Worm (Caenorhabditis elegans): ENCODE data around the gene Y75B8A.37.

Y75B8A.37 gene

DNA sequence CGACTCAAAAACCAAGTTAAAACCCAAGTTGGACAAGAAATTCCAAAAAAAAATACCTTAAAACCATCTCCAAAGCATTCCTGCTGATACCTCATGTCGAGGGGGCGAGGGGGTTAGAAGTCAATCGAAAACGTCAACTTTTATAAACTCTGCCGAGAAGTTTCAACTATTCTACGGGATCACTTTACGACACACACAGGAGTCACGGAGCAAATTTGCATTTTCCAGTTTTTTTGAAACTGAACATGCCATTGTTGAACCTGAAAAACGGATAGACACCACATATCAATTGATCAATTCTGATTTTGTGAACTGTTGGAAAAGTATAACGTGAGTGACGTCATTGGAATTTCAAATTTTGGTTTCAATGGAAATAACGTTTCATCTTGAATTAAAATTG lies 12.2 kb upstream of the Y75B8A.37 start, which contains the start of gene mrp-8:
TSS of gene mrp-8 (minus strand) at position 101 of the 400 bp plus-strand sequence.
- TF ChIP-seq nhr-129 (tag; optimal IDR thresholded peaks at IDR 0.05) (no peak), skn-1 (tag; optimal IDR thresholded peaks at IDR 0.05) (no peak), alr-1 (tag; optimal IDR thresholded peaks at IDR 0.05) (no peak), ztf-11 (tag; optimal IDR thresholded peaks at IDR 0.05) (no peak), lin-13 (GFP tag; optimal IDR thresholded peaks at IDR 0.05) (no peak), R02D3.7 (tag; optimal IDR thresholded peaks at IDR 0.05) (no peak), crh-2 (tag; optimal IDR thresholded peaks at IDR 0.05) (no peak), C34F6.9 (tag; optimal IDR thresholded peaks at IDR 0.05) (no peak), sma-3 (GFP tag; optimal IDR thresholded peaks at IDR 0.05) (no peak)

DNA sequence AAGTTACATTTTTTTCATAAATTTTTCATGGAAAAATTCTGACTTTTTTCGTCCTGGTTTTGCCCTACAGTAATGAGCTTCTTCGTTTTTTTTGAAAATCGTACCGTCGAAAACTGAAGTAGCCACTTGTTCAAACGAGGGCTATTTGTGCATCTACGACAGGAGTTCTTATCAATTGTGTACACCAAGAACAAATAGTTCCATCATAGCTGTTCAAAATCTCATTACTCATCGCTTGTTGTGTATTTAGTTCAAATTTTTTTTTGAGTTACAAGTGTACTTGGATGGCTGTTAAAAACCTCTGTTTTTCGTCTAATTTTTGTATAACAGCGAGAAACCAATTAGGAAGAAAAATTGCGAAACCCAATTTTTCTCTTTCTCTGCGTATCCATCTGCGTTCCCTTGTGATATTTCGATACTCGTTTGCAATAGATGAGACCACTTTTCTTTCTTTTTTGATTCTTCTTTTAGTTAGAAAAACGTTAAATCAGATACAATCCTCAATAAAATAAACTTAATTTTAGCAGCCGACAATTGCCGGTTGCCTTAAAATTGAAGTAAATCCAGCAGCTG lies 10.4 kb upstream of the Y75B8A.37 start:
- TF ChIP-seq ZK546.5 (tag; optimal IDR thresholded peaks at IDR 0.05) (no peak), fos-1 (tag; optimal IDR thresholded peaks at IDR 0.05) (peak; percentile 9), nhr-77 (tag; optimal IDR thresholded peaks at IDR 0.05) (no peak), zag-1 (tag; optimal IDR thresholded peaks at IDR 0.05) (no peak), nhr-129 (tag; optimal IDR thresholded peaks at IDR 0.05) (no peak), unc-62 (GFP tag; optimal IDR thresholded peaks at IDR 0.05) (no peak), F13H6.1 (tag; optimal IDR thresholded peaks at IDR 0.05) (no peak), mab-5 (tag; optimal IDR thresholded peaks at IDR 0.05) (no peak), dmd-4 (tag; optimal IDR thresholded peaks at IDR 0.05) (no peak), ceh-16 (tag; optimal IDR thresholded peaks at IDR 0.05) (no peak), snpc-4 (tag; optimal IDR thresholded peaks at IDR 0.05) (peak; percentile 2), unc-55 (GFP tag; optimal IDR thresholded peaks at IDR 0.05) (peak; percentile 46), Y55F3AM.14 (GFP tag; optimal IDR thresholded peaks at IDR 0.05) (no peak), lsy-2 (tag; optimal IDR thresholded peaks at IDR 0.05) (no peak), sma-9 (GFP tag; optimal IDR thresholded peaks at IDR 0.05) (no peak), sma-9 (tag; optimal IDR thresholded peaks at IDR 0.05) (no peak), gmeb-1 (tag; optimal IDR thresholded peaks at IDR 0.05) (no peak), nhr-11 (tag; optimal IDR thresholded peaks at IDR 0.05) (no peak), ztf-11 (tag; optimal IDR thresholded peaks at IDR 0.05) (no peak), lin-13 (GFP tag; optimal IDR thresholded peaks at IDR 0.05) (no peak)

- TF ChIP-seq fos-1 (tag; optimal IDR thresholded peaks at IDR 0.05) = peak; percentile 95
- TF ChIP-seq ztf-1 (GFP tag; conservative IDR thresholded peaks at IDR 0.05) = no peak
- TF ChIP-seq nhr-77 (tag; optimal IDR thresholded peaks at IDR 0.05) = no peak
These were observed 7.8 kb upstream of the Y75B8A.37 start, which contains the start of gene pqn-92 for ce11 chrIII:12307475-12307874. TSS of gene pqn-92 (plus strand) at chrIII:12307781.

ce11 chrIII:12312886-12313285 lies 2.4 kb upstream of the Y75B8A.37 start, which contains the start of gene Y75B8A.39:
TSS of gene Y75B8A.39 (plus strand) at chrIII:12313186.
- TF ChIP-seq sma-9 (GFP tag; optimal IDR thresholded peaks at IDR 0.05) (no peak), sma-9 (tag; optimal IDR thresholded peaks at IDR 0.05) (no peak), unc-62 (GFP tag; optimal IDR thresholded peaks at IDR 0.05) (no peak), C34F6.9 (tag; optimal IDR thresholded peaks at IDR 0.05) (no peak), zag-1 (tag; optimal IDR thresholded peaks at IDR 0.05) (no peak), nhr-12 (tag; optimal IDR thresholded peaks at IDR 0.05) (no peak), ceh-16 (tag; optimal IDR thresholded peaks at IDR 0.05) (no peak), dmd-4 (tag; optimal IDR thresholded peaks at IDR 0.05) (no peak), elt-1 (tag; optimal IDR thresholded peaks at IDR 0.05) (no peak), ZK546.5 (tag; optimal IDR thresholded peaks at IDR 0.05) (no peak), nhr-11 (tag; optimal IDR thresholded peaks at IDR 0.05) (no peak), nhr-10 (tag; optimal IDR thresholded peaks at IDR 0.05) (no peak), ztf-1 (GFP tag; conservative IDR thresholded peaks at IDR 0.05) (no peak), skn-1 (tag; optimal IDR thresholded peaks at IDR 0.05) (no peak), mab-5 (tag; optimal IDR thresholded peaks at IDR 0.05) (no peak), nhr-77 (tag; optimal IDR thresholded peaks at IDR 0.05) (no peak), unc-55 (GFP tag; optimal IDR thresholded peaks at IDR 0.05) (no peak)

ce11 chrIII:12317492-12317891 lies 2.2 kb downstream of the Y75B8A.37 start:
- TF ChIP-seq sma-9 (GFP tag; optimal IDR thresholded peaks at IDR 0.05) (peak; percentile 59), sma-9 (tag; optimal IDR thresholded peaks at IDR 0.05) (no peak), gmeb-1 (tag; optimal IDR thresholded peaks at IDR 0.05) (no peak), fos-1 (tag; optimal IDR thresholded peaks at IDR 0.05) (peak; percentile 99), nhr-23 (tag; optimal IDR thresholded peaks at IDR 0.05) (no peak), lin-39 (tag; optimal IDR thresholded peaks at IDR 0.05) (no peak), skn-1 (tag; optimal IDR thresholded peaks at IDR 0.05) (peak; percentile 26)

All from whole organism, L2 larva.